Fruit fly (Drosophila melanogaster) whole organism, adult: ENCODE results near the gene ind.

Source experiments
- CG33017 ChIP-seq: fragments of 200-800 bp; sonication (Bioruptor generic); optimal IDR thresholded peaks from 2 replicates; lab custom pipeline; 2018; ENCODE audit warnings: missing biosample characterization, mild to moderate bottlenecking, missing genetic modification characterization, moderate library complexity
- CG5204 ChIP-seq: fragments of 200-800 bp; sonication (Bioruptor generic); optimal IDR thresholded peaks from 2 replicates; lab custom pipeline; 2016; ENCODE audit warnings: missing biosample characterization, missing genetic modification characterization
- CG7101 ChIP-seq: fragments of 200-800 bp; sonication (Bioruptor generic); optimal IDR thresholded peaks from 2 replicates; lab custom pipeline; 2018; ENCODE audit warnings: missing biosample characterization, mild to moderate bottlenecking, missing genetic modification characterization, moderate library complexity
- Crg-1 ChIP-seq: fragments of 200-800 bp; sonication (Bioruptor generic); optimal IDR thresholded peaks from 2 replicates; lab custom pipeline; 2016; ENCODE audit warnings: missing biosample characterization, missing genetic modification characterization
- Hr96 ChIP-seq: fragments of 200-800 bp; sonication (Bioruptor generic); optimal IDR thresholded peaks from 2 replicates; lab custom pipeline; 2016; ENCODE audit warnings: missing biosample characterization, missing genetic modification characterization
- Mnt ChIP-seq: fragments of 200-800 bp; sonication (Bioruptor generic); optimal IDR thresholded peaks from 2 replicates; lab custom pipeline; 2016; ENCODE audit warnings: missing biosample characterization, mild to moderate bottlenecking, missing genetic modification characterization
- bab1 ChIP-seq: fragments of 200-800 bp; sonication (Bioruptor generic); optimal IDR thresholded peaks from 3 replicates; lab custom pipeline; 2019; ENCODE audit warnings: missing biosample characterization, mild to moderate bottlenecking, missing genetic modification characterization, moderate library complexity
- cic ChIP-seq: fragments of 200-800 bp; sonication (Bioruptor generic); optimal IDR thresholded peaks from 2 replicates; lab custom pipeline; 2017; ENCODE audit warnings: missing biosample characterization, mild to moderate bottlenecking, missing genetic modification characterization, moderate library complexity
- pad ChIP-seq: fragments of 200-800 bp; sonication (Bioruptor generic); optimal IDR thresholded peaks from 3 replicates; lab custom pipeline; 2017; ENCODE audit warnings: missing biosample characterization, missing genetic modification characterization, mild to moderate bottlenecking, moderate library complexity, missing genetic modification reagents
- toe ChIP-seq: fragments of 200-800 bp; sonication (Bioruptor generic); optimal IDR thresholded peaks from 2 replicates; lab custom pipeline; 2016; ENCODE audit warnings: missing biosample characterization, missing genetic modification characterization

- TF ChIP-seq CG5204 (GFP tag; lab: Kevin White, UChicago) (no peak), pad (GFP tag; lab: Kevin White, UChicago) (no peak), CG33017 (tag; lab: Kevin White, UChicago) (no peak), CG7101 (tag; lab: Kevin White, UChicago) (no peak), Crg-1 (no peak), toe (GFP tag; lab: Kevin White, UChicago) (no peak), cic (GFP tag; lab: Kevin White, UChicago) (no peak), bab1 (GFP tag; lab: Kevin White, UChicago) (no peak), Mnt (GFP tag; lab: Kevin White, UChicago) (no peak), Hr96 (GFP tag; lab: Kevin White, UChicago) (no peak)
Measured at dm6 chr3L:15006825-15007224, 36.9 kb downstream of the ind start.
